Fruit fly (Drosophila melanogaster): ENCODE measurements around the gene CG14315.

The CG14315 gene

DNA sequence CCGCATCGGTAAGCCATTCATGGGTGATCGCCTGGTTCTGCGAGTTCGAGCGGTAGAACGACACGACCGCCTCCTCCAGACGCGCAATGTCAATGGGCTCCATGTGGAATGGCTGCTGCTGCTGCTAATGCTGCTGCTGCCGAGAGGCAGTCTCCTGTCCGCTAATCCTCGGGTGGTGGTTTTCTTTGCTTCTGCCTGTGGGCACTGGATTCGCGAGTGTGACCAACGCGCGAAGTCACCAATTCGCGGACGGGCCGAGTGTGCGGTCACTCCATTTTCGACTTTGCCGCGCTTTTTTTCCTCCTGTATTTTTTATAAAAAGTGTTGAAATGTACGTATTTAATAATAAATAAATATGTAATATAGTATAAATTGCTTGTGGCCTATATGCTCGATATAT, 24.7 kb downstream of the CG14315 start, which contains the start of gene cdm:
TSS of gene cdm (minus strand) at position 236 of the 400 bp plus-strand sequence.
- TF ChIP-seq CG9948 (tag; optimal IDR thresholded peaks at IDR 0.05) (no peak), CG32121 (GFP tag; IDR thresholded peaks at IDR 0.05) (peak; percentile 23; the same call in 1 of the 2 replicates), EcR (GFP tag; optimal IDR thresholded peaks at IDR 0.05) (no peak), gl (tag; optimal IDR thresholded peaks at IDR 0.05) (no peak), CG15710 (tag; optimal IDR thresholded peaks at IDR 0.05) (no peak), CG14655 (GFP tag; optimal IDR thresholded peaks at IDR 0.05) (no peak)

DNA sequence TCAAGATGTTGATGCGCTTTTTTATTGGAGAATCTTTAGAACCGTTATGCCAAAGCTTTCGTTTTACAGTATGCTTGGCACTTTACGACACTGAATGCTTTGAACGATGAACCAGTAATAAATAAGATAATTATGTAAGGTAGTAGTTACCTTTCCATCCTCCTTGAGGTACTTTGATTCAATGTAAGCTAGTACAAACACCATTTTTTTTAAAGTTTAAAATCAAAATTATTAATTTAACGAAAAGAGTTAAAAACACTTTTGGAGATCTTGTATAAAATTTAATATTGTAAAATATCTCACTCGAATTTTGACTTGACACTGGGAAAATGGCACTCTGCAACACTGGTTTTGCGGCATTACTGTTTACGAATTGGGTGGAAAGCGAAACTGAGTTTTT, 26.9 kb downstream of the CG14315 start, which contains the start of the genes Arp5 and CG7208:
TSS of gene Arp5 (plus strand) at position 114 of the 400 bp plus-strand sequence.
TSS of gene CG7208 (minus strand) at position 331 of the 400 bp plus-strand sequence.
- TF ChIP-seq CG32121 (GFP tag; IDR thresholded peaks at IDR 0.05) (peak; percentile 45), CG15710 (tag; optimal IDR thresholded peaks at IDR 0.05) (peak; percentile 51), CG9948 (tag; optimal IDR thresholded peaks at IDR 0.05) (peak; percentile 37), CG8159 (tag; optimal IDR thresholded peaks at IDR 0.05) (peak; percentile 51), CG4496 (GFP tag; IDR thresholded peaks at IDR 0.05) (peak; percentile 69; the same call in 2 of the 3 replicates), CG17806 (tag; optimal IDR thresholded peaks at IDR 0.05) (peak; percentile 53), Snoo (tag; optimal IDR thresholded peaks at IDR 0.05) (peak; percentile 36), Ets98B (GFP tag; IDR thresholded peaks at IDR 0.05) (peak; percentile 23), D1 (tag; optimal IDR thresholded peaks at IDR 0.05) (no peak), CG10348 (GFP tag; IDR thresholded peaks at IDR 0.05) (no peak)

DNA sequence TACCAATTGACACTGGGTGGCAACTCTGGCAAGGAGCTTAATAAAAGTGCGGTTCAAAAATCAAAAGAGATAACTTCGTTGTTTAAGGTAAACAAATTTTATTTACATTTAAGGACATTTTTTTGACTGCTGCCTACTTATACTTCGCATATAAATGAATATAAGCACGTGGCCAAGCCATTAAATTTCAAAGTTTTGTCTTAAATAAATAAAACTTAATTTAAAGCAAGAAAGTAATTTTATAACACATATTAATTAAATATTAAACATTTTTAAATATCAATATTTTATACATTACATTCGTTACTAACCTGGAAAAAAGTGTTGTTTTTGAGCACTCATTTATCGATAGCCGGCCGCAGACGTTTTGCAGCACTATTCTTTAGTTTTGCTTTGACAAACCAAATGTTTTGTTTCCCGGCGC, 30.2 kb downstream of the CG14315 start, which contains the start of the genes CG12321 and MED17:
TSS of gene CG12321 (minus strand) at position 6 of the 424 bp plus-strand sequence.
TSS of gene MED17 (plus strand) at position 371 of the 424 bp plus-strand sequence.
- TF ChIP-seq rn (GFP tag; IDR thresholded peaks at IDR 0.05) (peak; percentile 63), fd96Ca (GFP tag; IDR thresholded peaks at IDR 0.05) (peak; percentile 77; the same call in 2 of the 3 replicates), CG14655 (GFP tag; optimal IDR thresholded peaks at IDR 0.05) (no peak), D1 (tag; optimal IDR thresholded peaks at IDR 0.05) (no peak), Ets98B (GFP tag; IDR thresholded peaks at IDR 0.05) (peak; percentile 82), Pif1A (GFP tag; optimal IDR thresholded peaks at IDR 0.05) (no peak), Snoo (tag; optimal IDR thresholded peaks at IDR 0.05) (peak; percentile 85), CG13204 (GFP tag; optimal IDR thresholded peaks at IDR 0.05) (no peak), CG9948 (tag; optimal IDR thresholded peaks at IDR 0.05) (peak; percentile 84), CG15710 (tag; optimal IDR thresholded peaks at IDR 0.05) (peak; percentile 85), CG32121 (GFP tag; IDR thresholded peaks at IDR 0.05) (peak; percentile 71), Pif1B (GFP tag; optimal IDR thresholded peaks at IDR 0.05) (peak; percentile 32), CG12605 (GFP tag; IDR thresholded peaks at IDR 0.05) (peak; percentile 61), EcR (GFP tag; optimal IDR thresholded peaks at IDR 0.05) (no peak), CG8301 (tag; optimal IDR thresholded peaks at IDR 0.05) (peak; percentile 79), CG10348 (GFP tag; IDR thresholded peaks at IDR 0.05) (peak; percentile 69; the same call in 1 of the 2 replicates), gl (tag; optimal IDR thresholded peaks at IDR 0.05) (peak; percentile 14), CG17806 (tag; optimal IDR thresholded peaks at IDR 0.05) (peak; percentile 84), CG34367 (tag; optimal IDR thresholded peaks at IDR 0.05) (peak; percentile 62), CG4496 (GFP tag; IDR thresholded peaks at IDR 0.05) (peak; percentile 82), CG8159 (tag; optimal IDR thresholded peaks at IDR 0.05) (peak; percentile 84)

DNA sequence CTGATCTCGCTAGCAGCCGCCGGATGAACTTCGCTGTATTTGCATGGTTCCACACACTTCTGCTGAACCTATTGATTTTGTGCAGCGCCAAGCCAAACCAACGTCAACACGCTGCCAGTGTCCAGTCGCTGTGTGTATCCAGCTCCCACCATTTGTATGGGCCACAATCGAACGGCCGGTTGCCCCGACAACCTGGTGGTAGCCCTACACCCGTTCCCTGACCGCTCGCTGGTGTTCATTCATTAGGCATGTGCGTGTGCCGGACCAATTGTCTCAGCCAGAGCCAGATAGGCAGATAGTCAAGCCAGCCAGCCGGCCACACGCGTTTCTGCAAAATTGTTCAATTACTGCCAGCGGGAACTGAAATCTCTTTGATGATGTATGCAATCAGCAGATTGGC, 33.4 kb downstream of the CG14315 start, which contains the start of gene CG14313:
TSS of gene CG14313 (minus strand) at position 101 of the 400 bp plus-strand sequence.
- TF ChIP-seq CG14655 (GFP tag; optimal IDR thresholded peaks at IDR 0.05), result no peak
- no peak for TF ChIP-seq CG34367 (tag; optimal IDR thresholded peaks at IDR 0.05)
- TF ChIP-seq CG12605 (GFP tag; IDR thresholded peaks at IDR 0.05), result no peak
- no peak for TF ChIP-seq CG8159 (tag; optimal IDR thresholded peaks at IDR 0.05)
- no peak for TF ChIP-seq CG4496 (GFP tag; IDR thresholded peaks at IDR 0.05)
- no peak for TF ChIP-seq rn (GFP tag; IDR thresholded peaks at IDR 0.05)
- TF ChIP-seq gl (tag; optimal IDR thresholded peaks at IDR 0.05), result no peak
- TF ChIP-seq CG17806 (tag; optimal IDR thresholded peaks at IDR 0.05), result no peak
- TF ChIP-seq CG15710 (tag; optimal IDR thresholded peaks at IDR 0.05), result no peak
- no peak for TF ChIP-seq CG13204 (GFP tag; optimal IDR thresholded peaks at IDR 0.05)
- TF ChIP-seq fd96Ca (GFP tag; IDR thresholded peaks at IDR 0.05), result no peak
- TF ChIP-seq Pif1B (GFP tag; optimal IDR thresholded peaks at IDR 0.05), result no peak
- no peak for TF ChIP-seq CG9948 (tag; optimal IDR thresholded peaks at IDR 0.05)
- TF ChIP-seq Snoo (tag; optimal IDR thresholded peaks at IDR 0.05), result no peak
- TF ChIP-seq CG10348 (GFP tag; IDR thresholded peaks at IDR 0.05), result no peak
- TF ChIP-seq EcR (GFP tag; optimal IDR thresholded peaks at IDR 0.05), result no peak

DNA sequence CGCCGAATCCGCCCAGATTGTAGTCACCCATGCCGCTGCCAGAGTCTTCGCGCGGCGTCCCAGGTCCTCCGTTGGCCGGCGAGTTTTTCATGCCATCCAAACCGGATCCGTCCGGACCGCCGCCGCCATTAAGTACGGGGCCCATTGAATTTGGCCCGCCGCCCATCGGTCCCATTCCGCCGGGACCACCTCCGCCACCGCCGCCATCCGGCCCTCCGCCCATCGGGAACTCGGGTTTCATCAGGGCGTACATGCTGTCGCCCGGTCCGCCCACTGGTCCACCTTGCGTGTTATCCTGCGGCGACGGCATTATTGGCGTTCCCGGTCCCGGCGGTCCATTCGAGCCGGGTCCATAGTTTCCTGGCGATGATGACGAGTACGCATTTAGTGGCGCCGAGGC, 36.8 kb downstream of the CG14315 start:
- no peak for TF ChIP-seq CG34367 (tag; optimal IDR thresholded peaks at IDR 0.05)

DNA sequence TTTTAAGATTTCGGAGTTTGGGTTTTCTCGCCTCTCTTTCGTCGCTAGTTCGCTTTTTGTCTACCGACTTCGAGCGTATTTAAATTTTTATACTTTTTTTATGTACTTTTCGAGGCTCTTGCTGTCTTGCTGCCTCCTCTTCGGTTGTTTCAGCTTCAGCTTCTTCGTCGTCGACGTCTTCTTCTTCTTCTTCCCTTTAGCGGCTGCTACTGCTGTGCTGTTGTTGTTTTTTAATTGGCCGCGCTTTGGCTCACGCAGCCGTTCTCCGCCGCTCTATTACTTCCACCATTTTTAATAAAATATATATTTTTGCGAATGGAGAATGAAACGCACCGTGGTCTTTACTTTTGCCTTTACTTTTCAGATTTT, 38.1 kb downstream of the CG14315 start:
- TF ChIP-seq Snoo (tag; optimal IDR thresholded peaks at IDR 0.05) (no peak), CG34367 (tag; optimal IDR thresholded peaks at IDR 0.05) (no peak), CG32121 (GFP tag; IDR thresholded peaks at IDR 0.05) (no peak), rn (GFP tag; IDR thresholded peaks at IDR 0.05) (no peak), CG17806 (tag; optimal IDR thresholded peaks at IDR 0.05) (no peak), CG13204 (GFP tag; optimal IDR thresholded peaks at IDR 0.05) (no peak), gl (tag; optimal IDR thresholded peaks at IDR 0.05) (no peak), CG14655 (GFP tag; optimal IDR thresholded peaks at IDR 0.05) (no peak), CG8159 (tag; optimal IDR thresholded peaks at IDR 0.05) (no peak)
